Fruit fly (Drosophila melanogaster) whole organism, embryonic: Measurements from ENCODE around the gene Iru.

Experiments
- ATbp ChIP-seq: fragments of 200-800 bp; sonication (Bioruptor generic); optimal IDR thresholded peaks from 2 replicates; lab custom pipeline; 2017; ENCODE audit warnings: missing biosample characterization, mild to moderate bottlenecking, missing genetic modification characterization, missing genetic modification reagents
- Aef1 ChIP-seq: fragments of 200-800 bp; sonication (Bioruptor generic); IDR thresholded peaks from 3 replicates; pipeline ENCODE4 v1.3.6; 2022; ENCODE audit warnings: missing biosample characterization, missing genetic modification characterization
- B-H2 ChIP-seq: fragments of 200-800 bp; sonication (Bioruptor generic); optimal IDR thresholded peaks from 2 replicates; lab custom pipeline; 2018; ENCODE audit warnings: missing biosample characterization, mild to moderate bottlenecking, missing genetic modification characterization
- BEAF-32 ChIP-seq: fragments of 200-800 bp; sonication (Bioruptor generic); optimal IDR thresholded peaks from 3 replicates; lab custom pipeline; 2017; ENCODE audit warnings: missing biosample characterization, missing genetic modification characterization, mild to moderate bottlenecking, moderate library complexity, missing genetic modification reagents
- CG10321 ChIP-seq: fragments of 200-800 bp; sonication (Bioruptor generic); IDR thresholded peaks from 2 replicates; pipeline ENCODE4 v1.3.6; 2022; ENCODE audit warnings: missing biosample characterization, missing genetic modification characterization
- CG11456 ChIP-seq: fragments of 200-800 bp; sonication (Bioruptor generic); IDR thresholded peaks from 3 replicates; pipeline ENCODE4 v1.3.6; 2022; ENCODE audit warnings: missing biosample characterization, missing genetic modification characterization
- CG11696 ChIP-seq: fragments of 200-800 bp; sonication (Bioruptor generic); IDR thresholded peaks from 2 replicates; pipeline ENCODE4 v1.3.6; 2022; ENCODE audit warnings: missing biosample characterization, missing genetic modification characterization
- CG13123 ChIP-seq: fragments of 200-800 bp; sonication (Bioruptor generic); optimal IDR thresholded peaks from 2 replicates; lab custom pipeline; 2016; ENCODE audit warnings: missing biosample characterization, missing genetic modification characterization
- CG13624 ChIP-seq: fragments of 200-800 bp; sonication (Bioruptor generic); optimal IDR thresholded peaks from 2 replicates; lab custom pipeline; 2016; ENCODE audit warnings: missing biosample characterization, missing genetic modification characterization
- CG14441 ChIP-seq: fragments of 200-800 bp; sonication (Bioruptor generic); IDR thresholded peaks from 2 replicates; pipeline ENCODE4 v1.3.6; 2022; ENCODE audit warnings: missing biosample characterization, missing genetic modification characterization
- CG1529 ChIP-seq: fragments of 200-800 bp; sonication (Bioruptor generic); optimal IDR thresholded peaks from 3 replicates; lab custom pipeline; 2018; ENCODE audit warnings: missing biosample characterization, missing genetic modification characterization
- CG17359 ChIP-seq: fragments of 200-800 bp; sonication (Bioruptor generic); optimal IDR thresholded peaks from 3 replicates; lab custom pipeline; 2018; ENCODE audit warnings: missing biosample characterization, mild to moderate bottlenecking, missing genetic modification characterization, moderate library complexity
- CG17568 ChIP-seq: fragments of 200-800 bp; sonication (Bioruptor generic); optimal IDR thresholded peaks from 2 replicates; lab custom pipeline; 2018; ENCODE audit warnings: missing biosample characterization, mild to moderate bottlenecking, missing genetic modification characterization, moderate library complexity
- CG18262 ChIP-seq: fragments of 200-800 bp; optimal IDR thresholded peaks from 3 replicates; lab custom pipeline; 2019; ENCODE audit warnings: missing biosample characterization, mild to moderate bottlenecking, missing genetic modification characterization, moderate library complexity
- CG18764 ChIP-seq: fragments of 200-800 bp; sonication (Bioruptor generic); optimal IDR thresholded peaks from 3 replicates; lab custom pipeline; 2016; ENCODE audit warnings: missing biosample characterization, missing genetic modification characterization
- CG3065 ChIP-seq: fragments of 200-800 bp; sonication (Bioruptor generic); optimal IDR thresholded peaks from 2 replicates; lab custom pipeline; 2016; ENCODE audit warnings: missing biosample characterization, missing genetic modification characterization
- CG3407 ChIP-seq: fragments of 200-800 bp; sonication (Bioruptor generic); optimal IDR thresholded peaks from 2 replicates; lab custom pipeline; 2018; ENCODE audit warnings: missing biosample characterization, mild to moderate bottlenecking, missing genetic modification characterization
- CG6175 ChIP-seq: fragments of 200-800 bp; sonication (Bioruptor generic); IDR thresholded peaks from 3 replicates; pipeline ENCODE4 v1.3.6; 2022; ENCODE audit warnings: missing biosample characterization, missing genetic modification characterization
- CG6654 ChIP-seq: fragments of 200-800 bp; sonication (Bioruptor generic); optimal IDR thresholded peaks from 2 replicates; lab custom pipeline; 2017; ENCODE audit warnings: missing biosample characterization, mild to moderate bottlenecking, missing genetic modification characterization
- CG8765 ChIP-seq: fragments of 200-800 bp; sonication (Bioruptor generic); IDR thresholded peaks from 2 replicates; pipeline ENCODE4 v1.3.6; 2022; ENCODE audit warnings: missing biosample characterization, missing genetic modification characterization
- CG9797 ChIP-seq: fragments of 200-800 bp; sonication (Bioruptor generic); optimal IDR thresholded peaks from 3 replicates; lab custom pipeline; 2018; ENCODE audit warnings: missing biosample characterization, mild to moderate bottlenecking, missing genetic modification characterization
- CTCF ChIP-seq: fragments of 200-800 bp; sonication (Bioruptor generic); optimal IDR thresholded peaks from 2 replicates; lab custom pipeline; 2017; ENCODE audit warnings: missing biosample characterization, mild to moderate bottlenecking, missing genetic modification characterization, moderate library complexity
- CrebB ChIP-seq: fragments of 200-800 bp; sonication (Bioruptor generic); optimal IDR thresholded peaks from 3 replicates; lab custom pipeline; 2018; ENCODE audit warnings: missing biosample characterization, mild to moderate bottlenecking, missing genetic modification characterization
- D ChIP-seq, 2 experiments: fragments of 200-800 bp in 1 of 2; fragments of >200 bp in 1 of 2; sonication (Bioruptor generic) in 1 of 2; optimal IDR thresholded peaks; 2 replicates in 1 of 2; 3 replicates in 1 of 2; lab custom pipeline; 2017; ENCODE audit warnings: mild to moderate bottlenecking in 1 of 2, missing biosample characterization in 1 of 2, missing genetic modification characterization in 1 of 2, missing genetic modification reagents in 1 of 2
- Dad ChIP-seq: fragments of 200-800 bp; sonication (Bioruptor generic); optimal IDR thresholded peaks from 3 replicates; lab custom pipeline; 2016; ENCODE audit warnings: missing biosample characterization, missing genetic modification characterization
- Eip74EF ChIP-seq, 2 experiments: fragments of 200-800 bp in 1 of 2; fragments of >200 bp in 1 of 2; sonication (Bioruptor generic) in 1 of 2; optimal IDR thresholded peaks; 2 replicates each; lab custom pipeline; 2017 to 2019; ENCODE audit warnings: missing biosample characterization in 2 of 2, missing genetic modification characterization in 2 of 2, mild to moderate bottlenecking in 1 of 2, moderate library complexity in 1 of 2
- HHEX ChIP-seq: fragments of 200-800 bp; sonication (Bioruptor generic); optimal IDR thresholded peaks from 3 replicates; lab custom pipeline; 2017; ENCODE audit warnings: missing biosample characterization, mild to moderate bottlenecking, missing genetic modification characterization, missing genetic modification reagents
- HLHmδ ChIP-seq: fragments of 200-800 bp; sonication (Bioruptor generic); optimal IDR thresholded peaks from 2 replicates; lab custom pipeline; 2018; ENCODE audit warnings: missing biosample characterization, mild to moderate bottlenecking, missing genetic modification characterization, moderate library complexity
- NC2β ChIP-seq: fragments of 200-800 bp; sonication (Bioruptor generic); optimal IDR thresholded peaks from 2 replicates; lab custom pipeline; 2016; ENCODE audit warnings: missing biosample characterization, missing genetic modification characterization
- Sox100B ChIP-seq: fragments of 200-800 bp; sonication (Bioruptor generic); optimal IDR thresholded peaks from 3 replicates; lab custom pipeline; 2018; ENCODE audit warnings: missing biosample characterization, mild to moderate bottlenecking, missing genetic modification characterization
- Stat92E ChIP-seq, 3 experiments: fragments of >200 bp in 2 of 3; fragments of 200-800 bp in 1 of 3; sonication (Bioruptor generic) in 1 of 3; optimal IDR thresholded peaks; 2 replicates each; lab custom pipeline; 2017 to 2019; ENCODE audit warnings: missing biosample characterization in 3 of 3, missing genetic modification characterization in 3 of 3, mild to moderate bottlenecking in 1 of 3, moderate library complexity in 1 of 3
- Vsx1 ChIP-seq: fragments of 200-800 bp; sonication (Bioruptor generic); optimal IDR thresholded peaks from 2 replicates; lab custom pipeline; 2017; ENCODE audit warnings: missing biosample characterization, mild to moderate bottlenecking, missing genetic modification characterization, missing genetic modification reagents
- Xrp1 ChIP-seq: fragments of 200-800 bp; sonication (Bioruptor generic); IDR thresholded peaks from 2 replicates; pipeline ENCODE4 v1.3.6; 2022; ENCODE audit warnings: missing biosample characterization, missing genetic modification characterization
- ap ChIP-seq: fragments of 200-800 bp; sonication (Bioruptor generic); IDR thresholded peaks from 2 replicates; pipeline ENCODE4 v1.3.6; 2022; ENCODE audit warnings: missing biosample characterization, missing genetic modification characterization
- ash1 ChIP-seq: fragments of 200-800 bp; sonication (Bioruptor generic); optimal IDR thresholded peaks from 2 replicates; lab custom pipeline; 2018; ENCODE audit warnings: missing biosample characterization, mild to moderate bottlenecking, missing genetic modification characterization
- az2 ChIP-seq: fragments of 200-800 bp; sonication (Bioruptor generic); optimal IDR thresholded peaks from 3 replicates; lab custom pipeline; 2016; ENCODE audit warnings: missing biosample characterization, missing genetic modification characterization
- ci ChIP-seq: fragments of 200-800 bp; sonication (Bioruptor generic); IDR thresholded peaks from 3 replicates; pipeline ENCODE4 v1.3.6; 2022; ENCODE audit warnings: missing biosample characterization, missing genetic modification characterization
- dati ChIP-seq: fragments of 200-800 bp; sonication (Bioruptor generic); IDR thresholded peaks from 2 replicates; pipeline ENCODE4 v1.3.6; 2022; ENCODE audit warnings: missing biosample characterization, missing genetic modification characterization
- esg ChIP-seq: fragments of 200-800 bp; sonication (Bioruptor generic); conservative IDR thresholded peaks from 2 replicates; pipeline ENCODE4 v1.3.6; 2022; ENCODE audit warnings: missing biosample characterization, missing genetic modification characterization
- mirr ChIP-seq: fragments of 200-800 bp; sonication (Bioruptor generic); optimal IDR thresholded peaks from 3 replicates; lab custom pipeline; 2018; ENCODE audit warnings: missing biosample characterization, mild to moderate bottlenecking, missing genetic modification characterization
- org-1 ChIP-seq: fragments of 200-800 bp; sonication (Bioruptor generic); optimal IDR thresholded peaks from 2 replicates; lab custom pipeline; 2017; ENCODE audit warnings: missing biosample characterization, missing genetic modification characterization
- p53 ChIP-seq: fragments of 200-800 bp; sonication (Bioruptor generic); optimal IDR thresholded peaks from 2 replicates; lab custom pipeline; 2016; ENCODE audit warnings: missing biosample characterization, missing genetic modification characterization
- phol ChIP-seq: fragments of 200-800 bp; sonication (Bioruptor generic); optimal IDR thresholded peaks from 3 replicates; lab custom pipeline; 2018; ENCODE audit warnings: missing biosample characterization, mild to moderate bottlenecking, missing genetic modification characterization, moderate library complexity
- scrt ChIP-seq: fragments of 200-800 bp; sonication (Bioruptor generic); optimal IDR thresholded peaks from 2 replicates; lab custom pipeline; 2018; ENCODE audit warnings: missing biosample characterization, mild to moderate bottlenecking, missing genetic modification characterization, moderate library complexity
- sqz ChIP-seq: fragments of 200-800 bp; sonication (Bioruptor generic); optimal IDR thresholded peaks from 3 replicates; lab custom pipeline; 2018; ENCODE audit warnings: missing biosample characterization, mild to moderate bottlenecking, missing genetic modification characterization
- tll ChIP-seq, 2 experiments: fragments of 200-800 bp in 1 of 2; fragments of >200 bp in 1 of 2; sonication (Bioruptor generic) in 1 of 2; optimal IDR thresholded peaks; 2 replicates each; lab custom pipeline; 2017 to 2019; ENCODE audit warnings: missing biosample characterization in 2 of 2, missing genetic modification characterization in 2 of 2, mild to moderate bottlenecking in 1 of 2, moderate library complexity in 1 of 2
- trh ChIP-seq: fragments of 200-800 bp; sonication (Bioruptor generic); optimal IDR thresholded peaks from 2 replicates; lab custom pipeline; 2016; ENCODE audit warnings: missing biosample characterization, missing genetic modification characterization
- usp ChIP-seq: fragments of >200 bp; optimal IDR thresholded peaks from 2 replicates; lab custom pipeline; 2017; ENCODE audit warnings: missing biosample characterization, missing genetic modification characterization

Iru gene

DNA sequence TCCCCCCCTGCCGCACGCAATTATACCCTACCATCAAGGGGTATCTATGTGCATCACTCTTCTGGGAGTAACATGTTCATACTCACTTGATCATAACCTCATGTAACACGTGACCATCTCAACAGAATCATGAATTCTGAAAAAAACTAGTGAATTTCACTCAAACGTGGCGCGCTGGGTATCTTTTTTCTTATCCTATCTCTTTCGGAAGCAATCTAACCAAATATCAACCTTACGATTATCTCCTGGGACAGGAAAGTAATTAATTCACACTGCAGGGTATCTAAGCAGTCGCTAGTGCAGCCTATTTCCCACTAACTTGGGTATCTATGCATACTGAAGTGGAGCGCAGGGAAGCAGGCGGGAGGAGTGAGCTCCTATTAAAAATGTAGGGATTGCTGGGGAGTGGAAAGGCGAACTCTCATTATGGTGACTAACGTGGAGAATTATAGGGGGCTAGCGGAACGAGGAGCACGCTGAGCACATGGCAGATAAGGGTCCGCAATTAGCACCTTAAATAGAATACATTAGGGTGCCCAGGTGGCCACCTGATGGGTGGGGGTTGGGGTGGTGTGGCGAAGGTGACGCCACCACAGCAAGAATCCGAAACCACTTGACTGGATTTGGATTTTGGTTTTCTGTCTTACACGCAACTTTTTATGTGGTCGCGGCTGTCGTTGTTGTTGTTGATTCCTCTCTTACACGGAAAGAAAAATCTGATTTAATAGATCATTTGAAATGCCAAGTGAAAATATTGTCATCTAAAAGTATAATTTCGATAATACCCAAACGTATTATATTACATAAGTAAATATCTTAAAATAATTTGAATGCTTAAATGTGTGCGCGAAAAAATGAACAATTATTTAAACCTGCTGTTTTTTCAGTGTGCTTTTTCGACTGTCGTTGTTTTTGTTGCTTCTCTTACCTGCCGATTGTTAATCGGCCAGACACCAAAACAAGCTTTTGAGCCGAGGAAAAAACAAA lies 49.2 kb downstream of the Iru start (continued):
- peak; percentile 94 for TF ChIP-seq HHEX (GFP tag; lab: Kevin White, UChicago)
- peak; percentile 87 for TF ChIP-seq Dad (GFP tag; lab: Kevin White, UChicago)
- TF ChIP-seq org-1 (GFP tag; lab: Kevin White, UChicago), result peak; percentile 88
- no peak for TF ChIP-seq esg (GFP tag; lab: Robert Waterston, UW)
- no peak for TF ChIP-seq BEAF-32 (GFP tag; lab: Kevin White, UChicago)
- peak; percentile 68 for TF ChIP-seq NC2β (GFP tag; lab: Kevin White, UChicago)
- peak; percentile 95 for TF ChIP-seq CrebB (tag; lab: Kevin White, UChicago)
- peak; percentile 86 for TF ChIP-seq CG3065
- TF ChIP-seq ap (GFP tag; lab: Robert Waterston, UW), result no peak
- peak in 1 of 2 experiments; percentile 95 for TF ChIP-seq Eip74EF (GFP tag; optimal IDR thresholded peaks at IDR 0.05; lab: Kevin White, UChicago)
- TF ChIP-seq ATbp (GFP tag; lab: Kevin White, UChicago), result peak; percentile 87
- peak; percentile 76 for TF ChIP-seq CG18764 (GFP tag; lab: Kevin White, UChicago)
- TF ChIP-seq CG14441 (GFP tag; lab: Robert Waterston, UW), result no peak
- peak; percentile 75 for TF ChIP-seq CG6654 (GFP tag; lab: Kevin White, UChicago)
- peak; percentile 38 for TF ChIP-seq p53 (GFP tag; lab: Kevin White, UChicago)
- TF ChIP-seq CG9797, result peak; percentile 11
- TF ChIP-seq Aef1 (GFP tag; lab: Robert Waterston, UW), result no peak
- TF ChIP-seq CG1529 (GFP tag; lab: Kevin White, UChicago), result peak; percentile 84
- peak; percentile 83 for TF ChIP-seq CG3407 (GFP tag; lab: Kevin White, UChicago)
- no peak for TF ChIP-seq CG8765 (GFP tag; lab: Robert Waterston, UW)
- no peak for TF ChIP-seq Xrp1
- no peak for TF ChIP-seq CG10321 (GFP tag; lab: Robert Waterston, UW)
- peak; percentile 63 for TF ChIP-seq CTCF (GFP tag; lab: Kevin White, UChicago)
- peak in 1 of 3 experiments; percentile 29 for TF ChIP-seq Stat92E (GFP tag; optimal IDR thresholded peaks at IDR 0.05; lab: Kevin White, UChicago)
- TF ChIP-seq mirr, result peak; percentile 26
- TF ChIP-seq scrt (GFP tag; lab: Kevin White, UChicago), result peak; percentile 94
- TF ChIP-seq CG17568 (GFP tag; lab: Kevin White, UChicago), result peak; percentile 89
- peak; percentile 82 for TF ChIP-seq CG13123
- no peak for TF ChIP-seq ash1
- peak; percentile 91 for TF ChIP-seq sqz (GFP tag; lab: Kevin White, UChicago)
- peak; percentile 91 for TF ChIP-seq Sox100B (GFP tag; lab: Kevin White, UChicago)
- no peak for TF ChIP-seq CG11456 (GFP tag; lab: Robert Waterston, UW)
- TF ChIP-seq tll (GFP tag; optimal IDR thresholded peaks at IDR 0.05; lab: Kevin White, UChicago), result no peak
- peak; percentile 95 for TF ChIP-seq CG17359 (tag; lab: Kevin White, UChicago)
- no peak for TF ChIP-seq usp (GFP tag; lab: Kevin White, UChicago)
- peak; percentile 93 for TF ChIP-seq CG13624 (GFP tag; lab: Kevin White, UChicago)
- no peak for TF ChIP-seq dati
- TF ChIP-seq CG6175 (GFP tag; lab: Robert Waterston, UW), result no peak
- peak; percentile 78 for TF ChIP-seq B-H2 (GFP tag; lab: Kevin White, UChicago)
- TF ChIP-seq CG11696 (GFP tag; lab: Robert Waterston, UW), result no peak
- peak; percentile 88 for TF ChIP-seq az2
- TF ChIP-seq Vsx1, result peak; percentile 70
- peak; percentile 86 for TF ChIP-seq trh
- TF ChIP-seq phol (tag; lab: Kevin White, UChicago), result peak; percentile 94
- no peak for TF ChIP-seq ci (GFP tag; lab: Robert Waterston, UW)
- no peak for TF ChIP-seq HLHmδ (GFP tag; lab: Kevin White, UChicago)
- TF ChIP-seq D (optimal IDR thresholded peaks at IDR 0.05; lab: Kevin White, UChicago), result no peak
- TF ChIP-seq D (GFP tag; optimal IDR thresholded peaks at IDR 0.05; lab: Kevin White, UChicago), result peak; percentile 89
- peak; percentile 93 for TF ChIP-seq CG18262
